Worm (Caenorhabditis elegans): ENCODE measurements around the gene C08F8.2.

Gene C08F8.2

ce11 chrIV:11124674-11125073 is 26.1 kb upstream of the C08F8.2 start, which contains the start of gene spo-11 (continued):
- TF ChIP-seq nfyb-1 (GFP tag; IDR thresholded peaks at IDR 0.05) (no peak), nhr-120 (GFP tag; IDR thresholded peaks at IDR 0.05) (no peak), lsl-1 (GFP tag; optimal IDR thresholded peaks at IDR 0.05) (peak; percentile 94), F33H1.4 (GFP tag; IDR thresholded peaks at IDR 0.05) (peak; percentile 92), madf-3 (GFP tag; IDR thresholded peaks at IDR 0.05) (no peak), bed-1 (GFP tag; IDR thresholded peaks at IDR 0.05) (no peak), sdz-38 (tag; optimal IDR thresholded peaks at IDR 0.05) (no peak), F55B11.4 (tag; optimal IDR thresholded peaks at IDR 0.05; ENCODE audit: borderline replicate concordance, insufficient read depth) (no peak), ztf-6 (GFP tag; IDR thresholded peaks at IDR 0.05) (no peak), efl-1 (GFP tag; optimal IDR thresholded peaks at IDR 0.05) (peak; percentile 5), D2030.7 (GFP tag; IDR thresholded peaks at IDR 0.05) (0 out of 2 replicates have a peak, but pooled peaks have one; percentile 18)

ce11 chrIV:11125200-11125599 is 25.6 kb upstream of the C08F8.2 start:
- TF ChIP-seq sea-2 (GFP tag; IDR thresholded peaks at IDR 0.05): no peak
- TF ChIP-seq attf-3 (GFP tag; conservative IDR thresholded peaks at IDR 0.05): no peak
- no peak for TF ChIP-seq cebp-1 (GFP tag; IDR thresholded peaks at IDR 0.05)
- TF ChIP-seq cebp-1 (tag; optimal IDR thresholded peaks at IDR 0.05): peak; percentile 31
- no peak for TF ChIP-seq madf-10 (tag; optimal IDR thresholded peaks at IDR 0.05)
- TF ChIP-seq ztf-25 (GFP tag; IDR thresholded peaks at IDR 0.05): no peak
- TF ChIP-seq F22D6.2 (tag; optimal IDR thresholded peaks at IDR 0.05): no peak
- no peak for TF ChIP-seq K11D2.4 (GFP tag; IDR thresholded peaks at IDR 0.05)
- TF ChIP-seq rpc-1 (optimal IDR thresholded peaks at IDR 0.05): no peak
- TF ChIP-seq rpc-1 (tag; optimal IDR thresholded peaks at IDR 0.05): no peak
- TF ChIP-seq egrh-3 (GFP tag; IDR thresholded peaks at IDR 0.05): no peak
- TF ChIP-seq nfyb-1 (GFP tag; IDR thresholded peaks at IDR 0.05): peak; percentile 95
- no peak for TF ChIP-seq nfya-1 (tag; optimal IDR thresholded peaks at IDR 0.05; ENCODE audit: borderline replicate concordance, insufficient read depth)
- no peak for TF ChIP-seq lsl-1 (GFP tag; optimal IDR thresholded peaks at IDR 0.05)
- TF ChIP-seq ztf-26 (tag; optimal IDR thresholded peaks at IDR 0.05): no peak
- no peak for TF ChIP-seq ztf-3 (GFP tag; optimal IDR thresholded peaks at IDR 0.05)
- no peak for TF ChIP-seq bed-1 (GFP tag; IDR thresholded peaks at IDR 0.05)
- TF ChIP-seq hmg-20 (GFP tag; IDR thresholded peaks at IDR 0.05): no peak
- no peak for TF ChIP-seq rec-8 (tag; optimal IDR thresholded peaks at IDR 0.05)
- TF ChIP-seq chd-7 (tag; optimal IDR thresholded peaks at IDR 0.05): no peak
- TF ChIP-seq hmg-1.2 (GFP tag; IDR thresholded peaks at IDR 0.05): peak; percentile 100
- no peak for TF ChIP-seq ztf-6 (GFP tag; IDR thresholded peaks at IDR 0.05)
- TF ChIP-seq ceh-100 (GFP tag; IDR thresholded peaks at IDR 0.05): no peak
- TF ChIP-seq Y56A3A.18 (GFP tag; IDR thresholded peaks at IDR 0.05): no peak
- TF ChIP-seq aptf-2 (GFP tag; conservative IDR thresholded peaks at IDR 0.05): no peak
- no peak for TF ChIP-seq madf-3 (GFP tag; IDR thresholded peaks at IDR 0.05)
- no peak for TF ChIP-seq nhr-90 (tag; optimal IDR thresholded peaks at IDR 0.05)
- TF ChIP-seq let-607 (tag; optimal IDR thresholded peaks at IDR 0.05): peak in 1 of 2 experiments; percentile 48
- no peak for TF ChIP-seq T07F8.4 (tag; optimal IDR thresholded peaks at IDR 0.05)
- TF ChIP-seq ama-1 (optimal IDR thresholded peaks at IDR 0.05): no peak
- TF ChIP-seq ama-1 (GFP tag; optimal IDR thresholded peaks at IDR 0.05): no peak

DNA sequence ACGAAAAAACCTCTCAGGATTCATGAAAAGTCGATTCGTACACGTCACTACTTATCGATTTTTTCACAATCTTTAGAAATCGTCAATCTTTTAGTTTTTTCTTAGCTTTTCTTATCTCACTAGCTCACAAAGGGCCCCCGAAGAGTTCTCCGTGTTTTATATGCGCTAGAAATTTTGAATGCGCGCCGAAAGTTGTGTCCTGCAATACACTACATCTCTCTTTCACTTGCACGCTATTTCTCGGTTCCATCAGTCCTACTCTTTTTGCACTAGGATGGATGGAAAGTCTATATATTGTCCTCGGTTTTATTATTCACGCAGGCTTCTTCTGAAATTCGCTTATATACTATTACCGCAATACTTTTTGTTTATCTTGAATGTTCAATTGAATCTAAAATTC is 25.2 kb upstream of the C08F8.2 start:
- TF ChIP-seq lin-54 (GFP tag; optimal IDR thresholded peaks at IDR 0.05): peak; percentile 11
- TF ChIP-seq hmg-1.2 (GFP tag; IDR thresholded peaks at IDR 0.05): no peak

- TF ChIP-seq cebp-1 (GFP tag; IDR thresholded peaks at IDR 0.05) (no peak), cebp-1 (tag; optimal IDR thresholded peaks at IDR 0.05) (no peak), akir-1 (GFP tag; optimal IDR thresholded peaks at IDR 0.05) (no peak), ceh-100 (GFP tag; IDR thresholded peaks at IDR 0.05) (no peak), D2030.7 (GFP tag; IDR thresholded peaks at IDR 0.05) (no peak), tbx-9 (tag; optimal IDR thresholded peaks at IDR 0.05; ENCODE audit: borderline replicate concordance) (no peak), F23B12.7 (tag; optimal IDR thresholded peaks at IDR 0.05; ENCODE audit: insufficient read depth) (no peak)
Measured at ce11 chrIV:11126004-11126027, 25.0 kb upstream of the C08F8.2 start, which contains the start of gene swsn-4. swsn-4 (plus strand) TSS chrIV:11126024.
